Worm (Caenorhabditis elegans) whole organism, late embryonic: ENCODE results near the gene fbxc-20.

Source experiments
- T23F11.4 ChIP-seq: fragments of 200-800 bp; sonication (Bioruptor generic); optimal IDR thresholded peaks from 2 replicates; lab custom pipeline; 2018; ENCODE audit warnings: mild to moderate bottlenecking, missing genetic modification characterization, missing compliant biosample characterization
- ceh-22 ChIP-seq: sonication (generic microtip); optimal IDR thresholded peaks from 2 replicates; lab custom pipeline; 2017; ENCODE audit warnings: missing biosample characterization, missing genetic modification characterization
- dmd-4 ChIP-seq: sonication (generic microtip); optimal IDR thresholded peaks from 2 replicates; lab custom pipeline; 2016; ENCODE audit warnings: borderline replicate concordance, missing genetic modification characterization, missing compliant biosample characterization
- pha-4 ChIP-seq: fragments of 150-350 bp; optimal IDR thresholded peaks from 2 replicates; lab custom pipeline; 2018; ENCODE audit warnings: missing biosample characterization, missing genetic modification reagents, missing genetic modification characterization
- ref-2 ChIP-seq: sonication (generic microtip); optimal IDR thresholded peaks from 2 replicates; lab custom pipeline; 2016; ENCODE audit warnings: missing genetic modification characterization, missing compliant biosample characterization
- unc-42 ChIP-seq: sonication (generic microtip); optimal IDR thresholded peaks from 2 replicates; lab custom pipeline; 2016; ENCODE audit warnings: missing genotype, missing genetic modification characterization, missing compliant biosample characterization

DNA sequence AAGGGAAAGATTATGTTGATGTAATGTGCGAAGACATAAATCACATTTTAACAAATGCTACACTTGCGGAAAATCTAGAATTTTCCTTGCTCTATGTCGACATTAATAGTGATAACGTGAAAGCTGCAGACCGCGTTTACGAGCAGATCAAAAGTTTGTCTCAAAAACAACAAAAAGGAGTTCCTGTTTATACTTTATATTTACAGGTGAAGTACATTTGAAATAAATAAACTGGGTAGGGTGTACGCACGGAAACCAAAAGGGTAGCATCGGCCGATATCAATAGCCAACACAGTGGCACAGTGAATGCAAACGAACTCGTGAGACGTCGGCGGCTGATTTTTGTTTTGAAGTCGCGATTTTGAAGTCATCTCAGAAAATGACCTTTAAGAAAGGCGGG lies 3.5 kb downstream of the fbxc-20 start:
- TF ChIP-seq T23F11.4 (GFP tag; lab: Kevin White, UChicago), result no peak
- TF ChIP-seq unc-42 (tag; lab: Kevin White, UChicago), result no peak
- no peak for TF ChIP-seq ceh-22
- no peak for TF ChIP-seq ref-2
- no peak for TF ChIP-seq dmd-4 (tag; lab: Kevin White, UChicago)
- no peak for TF ChIP-seq pha-4 (tag; lab: Kevin White, UChicago)
